Fruit fly (Drosophila melanogaster) whole organism, embryonic: ENCODE results near the gene CG4615.

ENCODE experiments used
- ATbp ChIP-seq: fragments of 200-800 bp; sonication (Bioruptor generic); optimal IDR thresholded peaks from 2 replicates; lab custom pipeline; 2017; ENCODE audit warnings: missing biosample characterization, mild to moderate bottlenecking, missing genetic modification characterization, missing genetic modification reagents
- Adf1 ChIP-seq: fragments of 200-800 bp; sonication (Bioruptor generic); IDR thresholded peaks from 2 replicates; pipeline ENCODE4 v1.3.6; 2022; ENCODE audit warnings: missing biosample characterization, missing genetic modification characterization
- BEAF-32 ChIP-seq: fragments of 200-800 bp; sonication (Bioruptor generic); optimal IDR thresholded peaks from 3 replicates; lab custom pipeline; 2017; ENCODE audit warnings: missing biosample characterization, missing genetic modification characterization, mild to moderate bottlenecking, moderate library complexity, missing genetic modification reagents
- Bdp1 ChIP-seq: fragments of 200-800 bp; sonication (Bioruptor generic); optimal IDR thresholded peaks from 3 replicates; lab custom pipeline; 2016; ENCODE audit warnings: missing biosample characterization, missing genetic modification characterization
- CG10209 ChIP-seq: fragments of 200-800 bp; sonication (Bioruptor generic); optimal IDR thresholded peaks from 3 replicates; lab custom pipeline; 2017; ENCODE audit warnings: missing biosample characterization, mild to moderate bottlenecking, missing genetic modification characterization, missing genetic modification reagents
- CG10431 ChIP-seq: fragments of 200-800 bp; sonication (Bioruptor generic); optimal IDR thresholded peaks from 3 replicates; lab custom pipeline; 2018; ENCODE audit warnings: missing biosample characterization, mild to moderate bottlenecking, missing genetic modification characterization
- CG10959 ChIP-seq: fragments of 200-800 bp; sonication (Bioruptor generic); IDR thresholded peaks from 2 replicates; pipeline ENCODE4 v1.3.6; 2022; ENCODE audit warnings: missing biosample characterization, missing genetic modification characterization
- CG12236 ChIP-seq: fragments of 200-800 bp; sonication (Bioruptor generic); optimal IDR thresholded peaks from 2 replicates; lab custom pipeline; 2016; ENCODE audit warnings: missing biosample characterization, missing genetic modification characterization
- CG12744 ChIP-seq: fragments of 200-800 bp; sonication (Bioruptor generic); optimal IDR thresholded peaks from 2 replicates; lab custom pipeline; 2016; ENCODE audit warnings: missing biosample characterization, missing genetic modification characterization
- CG12769 ChIP-seq: fragments of 200-800 bp; sonication (Bioruptor generic); optimal IDR thresholded peaks from 2 replicates; lab custom pipeline; 2019; ENCODE audit warnings: missing biosample characterization, mild to moderate bottlenecking, missing genetic modification characterization, moderate library complexity
- CG13123 ChIP-seq: fragments of 200-800 bp; sonication (Bioruptor generic); optimal IDR thresholded peaks from 2 replicates; lab custom pipeline; 2016; ENCODE audit warnings: missing biosample characterization, missing genetic modification characterization
- CG16815 ChIP-seq: fragments of 200-800 bp; sonication (Bioruptor generic); optimal IDR thresholded peaks from 3 replicates; lab custom pipeline; 2017; ENCODE audit warnings: missing biosample characterization, mild to moderate bottlenecking, missing genetic modification characterization
- CG17359 ChIP-seq: fragments of 200-800 bp; sonication (Bioruptor generic); optimal IDR thresholded peaks from 3 replicates; lab custom pipeline; 2018; ENCODE audit warnings: missing biosample characterization, mild to moderate bottlenecking, missing genetic modification characterization, moderate library complexity
- CG2202 ChIP-seq: fragments of 200-800 bp; sonication (Bioruptor generic); optimal IDR thresholded peaks from 2 replicates; lab custom pipeline; 2018; ENCODE audit warnings: missing biosample characterization, mild to moderate bottlenecking, missing genetic modification characterization
- CG2889 ChIP-seq: fragments of 200-800 bp; sonication (Bioruptor generic); IDR thresholded peaks from 3 replicates; pipeline ENCODE4 v1.3.6; 2022; ENCODE audit warnings: missing biosample characterization, missing genetic modification characterization
- CG3407 ChIP-seq: fragments of 200-800 bp; sonication (Bioruptor generic); optimal IDR thresholded peaks from 2 replicates; lab custom pipeline; 2018; ENCODE audit warnings: missing biosample characterization, mild to moderate bottlenecking, missing genetic modification characterization
- CG34422 ChIP-seq: fragments of 200-800 bp; sonication (Bioruptor generic); IDR thresholded peaks from 3 replicates; pipeline ENCODE4 v1.3.6; 2022; ENCODE audit warnings: missing biosample characterization, missing genetic modification characterization
- CG3847 ChIP-seq: fragments of 200-800 bp; sonication (Bioruptor generic); IDR thresholded peaks from 2 replicates; pipeline ENCODE4 v1.3.6; 2022; ENCODE audit warnings: missing biosample characterization, missing genetic modification characterization
- CG4328 ChIP-seq: fragments of 200-800 bp; sonication (Bioruptor generic); optimal IDR thresholded peaks from 3 replicates; lab custom pipeline; 2017; ENCODE audit warnings: missing biosample characterization, missing genetic modification reagents, missing genetic modification characterization
- CG8290 ChIP-seq, 3 experiments: fragments of 200-800 bp; sonication (Bioruptor generic); optimal IDR thresholded peaks; 2 replicates each; lab custom pipeline; 2016 to 2019; ENCODE audit warnings: missing biosample characterization in 3 of 3, missing genetic modification characterization in 3 of 3, mild to moderate bottlenecking in 2 of 3, moderate library complexity in 1 of 3
- CG9609 ChIP-seq: fragments of 200-800 bp; sonication (Bioruptor generic); optimal IDR thresholded peaks from 3 replicates; lab custom pipeline; 2016; ENCODE audit warnings: missing biosample characterization, missing genetic modification characterization
- Chrac-16 ChIP-seq: fragments of 200-800 bp; sonication (Bioruptor generic); optimal IDR thresholded peaks from 3 replicates; lab custom pipeline; 2016; ENCODE audit warnings: missing biosample characterization, missing genetic modification characterization
- H2.0 ChIP-seq: fragments of 200-800 bp; sonication (Bioruptor generic); IDR thresholded peaks from 2 replicates; pipeline ENCODE4 v1.3.6; 2022; ENCODE audit warnings: missing biosample characterization, missing genetic modification characterization
- HHEX ChIP-seq: fragments of 200-800 bp; sonication (Bioruptor generic); optimal IDR thresholded peaks from 3 replicates; lab custom pipeline; 2017; ENCODE audit warnings: missing biosample characterization, mild to moderate bottlenecking, missing genetic modification characterization, missing genetic modification reagents
- HLH54F ChIP-seq: fragments of 200-800 bp; sonication (Bioruptor generic); optimal IDR thresholded peaks from 3 replicates; lab custom pipeline; 2016; ENCODE audit warnings: missing biosample characterization, missing genetic modification characterization
- Hmx ChIP-seq: fragments of 200-800 bp; sonication (Bioruptor generic); optimal IDR thresholded peaks from 2 replicates; lab custom pipeline; 2016; ENCODE audit warnings: missing biosample characterization, missing genetic modification characterization
- Hr51 ChIP-seq, 2 experiments: fragments of 200-800 bp; sonication (Bioruptor generic); optimal IDR thresholded peaks; 2 replicates in 1 of 2; 3 replicates in 1 of 2; lab custom pipeline; 2016 to 2018; ENCODE audit warnings: missing biosample characterization in 2 of 2, missing genetic modification characterization in 2 of 2, mild to moderate bottlenecking in 1 of 2, moderate library complexity in 1 of 2
- Lpt ChIP-seq: fragments of >200 bp; optimal IDR thresholded peaks from 2 replicates; lab custom pipeline; 2018; ENCODE audit warnings: missing biosample characterization, missing genetic modification characterization
- Med ChIP-seq: fragments of 200-800 bp; sonication (Bioruptor generic); peaks from one replicate; lab custom pipeline; 2016; ENCODE audit warnings: missing biosample characterization, missing genetic modification characterization, mild to moderate bottlenecking, inconsistent platforms, moderate library complexity
- Mrtf ChIP-seq: fragments of 200-800 bp; sonication (Bioruptor generic); IDR thresholded peaks from 3 replicates; pipeline ENCODE4 v1.3.6; 2022; ENCODE audit warnings: missing biosample characterization, missing genetic modification characterization
- Trl ChIP-seq, 3 experiments: fragments of >200 bp in 2 of 3; fragments of 200-800 bp in 1 of 3; sonication (Bioruptor generic) in 1 of 3; optimal IDR thresholded peaks; 2 replicates in 1 of 3; 3 replicates in 2 of 3; lab custom pipeline; 2016 to 2017; ENCODE audit warnings: missing biosample characterization in 1 of 3, missing genetic modification characterization in 1 of 3
- ato ChIP-seq: fragments of 200-800 bp; sonication (Bioruptor generic); IDR thresholded peaks from 2 replicates; pipeline ENCODE4 v1.3.6; 2022; ENCODE audit warnings: missing biosample characterization, missing genetic modification characterization; ENCODE audit not compliant: partially characterized antibody
- bowl ChIP-seq: fragments of 200-800 bp; sonication (Bioruptor generic); IDR thresholded peaks from 2 replicates; pipeline ENCODE4 v1.3.6; 2022; ENCODE audit warnings: missing biosample characterization, missing genetic modification characterization
- cas ChIP-seq: fragments of 200-800 bp; sonication (Bioruptor generic); IDR thresholded peaks from 2 replicates; pipeline ENCODE4 v1.3.6; 2022; ENCODE audit warnings: missing biosample characterization, missing genetic modification characterization
- crol ChIP-seq: fragments of 200-800 bp; sonication (Bioruptor generic); IDR thresholded peaks from 2 replicates; pipeline ENCODE4 v1.3.6; 2022; ENCODE audit warnings: missing biosample characterization, missing genetic modification characterization
- dan ChIP-seq: fragments of 200-800 bp; sonication (Bioruptor generic); IDR thresholded peaks from 2 replicates; pipeline ENCODE4 v1.3.6; 2022; ENCODE audit warnings: missing biosample characterization, missing genetic modification characterization
- fu2 ChIP-seq: fragments of 200-800 bp; sonication (Bioruptor generic); optimal IDR thresholded peaks from 2 replicates; lab custom pipeline; 2016; ENCODE audit warnings: missing biosample characterization, missing genetic modification characterization
- gsb-n ChIP-seq: fragments of 200-800 bp; sonication (Bioruptor generic); optimal IDR thresholded peaks from 3 replicates; lab custom pipeline; 2018; ENCODE audit warnings: missing biosample characterization, mild to moderate bottlenecking, missing genetic modification characterization
- jigr1 ChIP-seq: fragments of 200-800 bp; sonication (Bioruptor generic); IDR thresholded peaks from 3 replicates; pipeline ENCODE4 v1.3.6; 2022; ENCODE audit warnings: missing biosample characterization, missing genetic modification characterization
- klu ChIP-seq: fragments of 200-800 bp; sonication (Bioruptor generic); IDR thresholded peaks from 2 replicates; pipeline ENCODE4 v1.3.6; 2022; ENCODE audit warnings: missing biosample characterization, missing genetic modification characterization
- nerfin-2 ChIP-seq: fragments of 200-800 bp; sonication (Bioruptor generic); IDR thresholded peaks from 2 replicates; pipeline ENCODE4 v1.3.6; 2022; ENCODE audit warnings: missing biosample characterization, missing genetic modification characterization; ENCODE audit not compliant: partially characterized antibody
- pan ChIP-seq, 4 experiments: fragments of >200 bp in 3 of 4; fragments of 200-800 bp in 1 of 4; sonication (Bioruptor generic) in 1 of 4; optimal IDR thresholded peaks in 3 of 4; IDR thresholded peaks in 1 of 4; 2 replicates each; pipeline versions ENCODE4 v1.3.6 to Lab custom; 2017 to 2022; ENCODE audit warnings: missing biosample characterization in 2 of 4, missing genetic modification characterization in 2 of 4, mixed read lengths in 1 of 4
- pum ChIP-seq: fragments of 200-800 bp; sonication (Bioruptor generic); optimal IDR thresholded peaks from 2 replicates; lab custom pipeline; 2016; ENCODE audit warnings: missing biosample characterization, missing genetic modification characterization
- scrt ChIP-seq: fragments of 200-800 bp; sonication (Bioruptor generic); optimal IDR thresholded peaks from 2 replicates; lab custom pipeline; 2018; ENCODE audit warnings: missing biosample characterization, mild to moderate bottlenecking, missing genetic modification characterization, moderate library complexity
- sens-2 ChIP-seq: fragments of 200-800 bp; sonication (Bioruptor generic); IDR thresholded peaks from 2 replicates; pipeline ENCODE4 v1.3.6; 2022; ENCODE audit warnings: missing biosample characterization, missing genetic modification characterization
- sr ChIP-seq: fragments of 200-800 bp; sonication (Bioruptor generic); IDR thresholded peaks from 3 replicates; pipeline ENCODE4 v1.3.6; 2022; ENCODE audit warnings: missing biosample characterization, missing genetic modification characterization
- z ChIP-seq: fragments of 200-800 bp; sonication (Bioruptor generic); IDR thresholded peaks from 3 replicates; pipeline ENCODE4 v1.3.6; 2022; ENCODE audit warnings: missing biosample characterization, missing genetic modification characterization
- zen ChIP-seq: fragments of 200-800 bp; sonication (Bioruptor generic); optimal IDR thresholded peaks from 3 replicates; lab custom pipeline; 2018; ENCODE audit warnings: missing biosample characterization, mild to moderate bottlenecking, missing genetic modification characterization, moderate library complexity

CG4615 gene

DNA sequence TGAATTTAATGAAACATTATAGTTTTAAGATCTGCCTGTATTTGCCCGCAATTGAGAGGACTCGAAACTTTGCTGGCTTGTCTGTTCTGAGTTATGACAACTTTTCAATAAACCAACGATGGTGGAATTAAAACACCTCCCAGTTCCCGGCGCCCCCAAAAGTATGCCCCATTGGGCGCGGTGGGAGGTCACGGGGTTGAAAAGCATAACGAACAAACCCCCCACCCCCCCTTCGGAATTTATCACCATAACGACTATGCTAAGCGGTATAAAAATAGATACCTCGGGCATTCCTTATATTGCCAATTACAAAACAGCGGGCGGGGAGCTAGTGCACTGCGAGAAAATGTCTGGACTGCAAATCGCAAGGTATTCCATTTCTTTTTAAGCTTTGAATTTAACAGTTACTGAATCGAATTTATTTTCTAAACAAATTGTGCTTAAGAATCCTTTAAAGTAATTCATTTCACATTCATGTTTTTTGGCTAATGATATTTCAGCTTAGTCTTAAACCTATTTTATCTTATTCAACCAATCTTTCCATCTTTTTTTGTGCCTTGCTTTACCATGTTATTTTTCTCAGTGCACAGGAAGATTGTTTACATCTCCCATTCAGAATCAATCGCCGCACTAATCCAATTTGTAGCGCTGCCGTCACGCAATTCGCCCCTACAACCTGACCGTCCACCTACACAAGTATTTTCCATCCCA, 643 bp downstream of the CG4615 start (continued):
- peak; percentile 79 for TF ChIP-seq CG2889 (GFP tag; lab: Robert Waterston, UW)
- peak; percentile 45 for TF ChIP-seq CG13123 (GFP tag; lab: Kevin White, UChicago)
- TF ChIP-seq CG17359 (tag; lab: Kevin White, UChicago), result peak; percentile 76
- TF ChIP-seq CG3847 (GFP tag; lab: Robert Waterston, UW), result peak; percentile 80
- TF ChIP-seq Hr51 (GFP tag; optimal IDR thresholded peaks at IDR 0.05; lab: Kevin White, UChicago), result peak; percentile 75 to 92
- 0 out of 2 replicates have a peak, but pooled peaks have one; percentile 39 for TF ChIP-seq bowl
- TF ChIP-seq CG12236 (GFP tag; lab: Kevin White, UChicago), result peak; percentile 81
- peak; percentile 69 for TF ChIP-seq pum (GFP tag; lab: Kevin White, UChicago)
- peak; percentile 82 for TF ChIP-seq ATbp (GFP tag; lab: Kevin White, UChicago)
- peak; percentile 87 for TF ChIP-seq fu2 (GFP tag; lab: Kevin White, UChicago)
- TF ChIP-seq CG10431 (GFP tag; lab: Kevin White, UChicago), result peak; percentile 46
- no peak for TF ChIP-seq ato
- no peak for TF ChIP-seq CG8290 (GFP tag; optimal IDR thresholded peaks at IDR 0.05; lab: Kevin White, UChicago)
- TF ChIP-seq CG8290 (tag; optimal IDR thresholded peaks at IDR 0.05; lab: Kevin White, UChicago), result peak; percentile 27 to 39
- TF ChIP-seq H2.0 (GFP tag; lab: Robert Waterston, UW), result peak; percentile 72
- peak; percentile 82 for TF ChIP-seq CG10209 (GFP tag; lab: Kevin White, UChicago)
- TF ChIP-seq CG12744 (GFP tag; lab: Kevin White, UChicago), result no peak
- TF ChIP-seq BEAF-32, result no peak
- TF ChIP-seq Mrtf (GFP tag; lab: Robert Waterston, UW), result peak; percentile 57; the same call in 1 of the 3 replicates
- TF ChIP-seq Trl (optimal IDR thresholded peaks at IDR 0.05; lab: Kevin White, UChicago), result no peak
- peak; percentile 33 for TF ChIP-seq Trl (GFP tag; optimal IDR thresholded peaks at IDR 0.05; lab: Kevin White, UChicago)
- peak; percentile 71 for TF ChIP-seq HLH54F (GFP tag; lab: Kevin White, UChicago)
- TF ChIP-seq CG9609, result peak; percentile 90
- TF ChIP-seq crol (GFP tag; lab: Robert Waterston, UW), result peak; percentile 89
- TF ChIP-seq CG16815 (GFP tag; lab: Kevin White, UChicago), result peak; percentile 86
- peak; percentile 70 for TF ChIP-seq HHEX (GFP tag; lab: Kevin White, UChicago)
- TF ChIP-seq CG2202 (tag; lab: Kevin White, UChicago), result peak; percentile 75
- TF ChIP-seq dan, result no peak
- peak; percentile 59; the same call in 2 of the 3 replicates for TF ChIP-seq CG34422 (GFP tag; lab: Robert Waterston, UW)
- peak; percentile 13; the same call in 1 of the 2 replicates for TF ChIP-seq Adf1 (GFP tag; lab: Robert Waterston, UW)
- TF ChIP-seq z (GFP tag; lab: Robert Waterston, UW), result no peak
- peak; percentile 77 for TF ChIP-seq CG12769 (tag; lab: Kevin White, UChicago)
- peak; percentile 81 for TF ChIP-seq gsb-n (tag; lab: Kevin White, UChicago)
- peak; percentile 78 for TF ChIP-seq Med
- TF ChIP-seq jigr1, result peak; percentile 57; the same call in 1 of the 3 replicates
- peak; percentile 66 for TF ChIP-seq scrt
- no peak for TF ChIP-seq pan (optimal IDR thresholded peaks at IDR 0.05; lab: Kevin White, UChicago)
- peak in 1 of 2 experiments; percentile 75 for TF ChIP-seq pan (GFP tag; optimal IDR thresholded peaks at IDR 0.05 in 1 of 2, IDR thresholded peaks at IDR 0.05 in 1 of 2)
- TF ChIP-seq CG4328 (GFP tag; lab: Kevin White, UChicago), result peak; percentile 58
- peak; percentile 67 for TF ChIP-seq klu
- TF ChIP-seq zen (tag; lab: Kevin White, UChicago), result peak; percentile 54
- 0 out of 2 replicates have a peak, but pooled peaks have one; percentile 43 for TF ChIP-seq sens-2 (GFP tag; lab: Robert Waterston, UW)
- TF ChIP-seq Lpt (GFP tag; lab: Kevin White, UChicago), result no peak
- peak; percentile 20 for TF ChIP-seq Hmx (GFP tag; lab: Kevin White, UChicago)
- TF ChIP-seq CG10959, result peak; percentile 50
- peak; percentile 83 for TF ChIP-seq CG3407 (GFP tag; lab: Kevin White, UChicago)
- no peak for TF ChIP-seq cas (GFP tag; lab: Robert Waterston, UW)
- TF ChIP-seq Chrac-16, result peak; percentile 86
- TF ChIP-seq sr (GFP tag; lab: Robert Waterston, UW), result no peak
- TF ChIP-seq nerfin-2, result no peak
- peak; percentile 69 for TF ChIP-seq Bdp1
